Worm (Caenorhabditis elegans) whole organism, L4 larva: ENCODE data around the gene mmab-1.

Experiments
- F10B5.3 ChIP-seq: sonication (generic microtip); optimal IDR thresholded peaks from 2 replicates; lab custom pipeline; 2016; ENCODE audit warnings: mild to moderate bottlenecking, missing genetic modification characterization, missing compliant biosample characterization
- F49E8.2 ChIP-seq: sonication (generic microtip); optimal IDR thresholded peaks from 2 replicates; lab custom pipeline; 2016; ENCODE audit warnings: missing compliant biosample characterization, mild to moderate bottlenecking, missing genetic modification characterization, borderline replicate concordance
- T26A8.4 ChIP-seq: fragments of 200-800 bp; sonication (Bioruptor generic); IDR thresholded peaks from 2 replicates; pipeline ENCODE4 v1.3.6; 2022; ENCODE audit warnings: missing genetic modification characterization, missing compliant biosample characterization
- Y105C5A.15 ChIP-seq: fragments of 200-800 bp; sonication (Bioruptor generic); IDR thresholded peaks from 2 replicates; pipeline ENCODE4 v1.3.6; 2022; ENCODE audit warnings: missing genetic modification characterization, missing compliant biosample characterization
- Y48G9A.11 ChIP-seq: fragments of 200-800 bp; sonication (Bioruptor generic); IDR thresholded peaks from 2 replicates; pipeline ENCODE4 v1.3.6; 2022; ENCODE audit warnings: missing genetic modification reagents, missing genetic modification characterization, missing compliant biosample characterization
- ZK546.5 ChIP-seq, 2 experiments: sonication (generic microtip); optimal IDR thresholded peaks; 2 replicates each; lab custom pipeline; 2017; ENCODE audit warnings: missing biosample characterization in 2 of 2, missing genetic modification characterization in 2 of 2
- aha-1 ChIP-seq: fragments of 150-350 bp; peaks from one replicate; lab custom pipeline; 2014; ENCODE audit warnings: missing biosample characterization, missing genetic modification characterization
- ama-1 ChIP-seq: fragments of 150-350 bp; optimal IDR thresholded peaks from 2 replicates; lab custom pipeline; 2014; ENCODE audit warnings: inconsistent platforms, mixed read lengths
- attf-4 ChIP-seq: sonication (generic microtip); optimal IDR thresholded peaks from 3 replicates; lab custom pipeline; 2017; ENCODE audit warnings: missing biosample characterization, missing genetic modification characterization
- ceh-28 ChIP-seq: fragments of 150-350 bp; optimal IDR thresholded peaks from 2 replicates; lab custom pipeline; 2014; ENCODE audit warnings: missing biosample characterization, missing genetic modification reagents, missing genetic modification characterization
- ceh-32 ChIP-seq: sonication (generic microtip); optimal IDR thresholded peaks from 2 replicates; lab custom pipeline; 2016; ENCODE audit warnings: mild to moderate bottlenecking, missing genetic modification characterization, missing compliant biosample characterization; ENCODE audit not compliant: poor library complexity
- ceh-44 ChIP-seq: fragments of 200-800 bp; sonication (Bioruptor generic); IDR thresholded peaks from 2 replicates; pipeline ENCODE4 v1.3.6; 2022; ENCODE audit warnings: missing genetic modification reagents, missing genetic modification characterization, missing compliant biosample characterization
- ces-1 ChIP-seq: fragments of 150-350 bp; sonication (generic microtip); optimal IDR thresholded peaks from 4 replicates; lab custom pipeline; 2014; ENCODE audit warnings: missing biosample characterization, missing genetic modification reagents, missing genetic modification characterization
- cey-2 ChIP-seq: sonication (generic microtip); optimal IDR thresholded peaks from 3 replicates; lab custom pipeline; 2017; ENCODE audit warnings: missing genetic modification characterization, mild to moderate bottlenecking, missing compliant biosample characterization, antibody characterized with exemption, borderline replicate concordance; ENCODE audit not compliant: insufficient read depth
- ctbp-1 ChIP-seq: fragments of 200-800 bp; sonication (Bioruptor generic); IDR thresholded peaks from 2 replicates; pipeline ENCODE4 v1.3.6; 2022; ENCODE audit warnings: missing genetic modification reagents, missing genetic modification characterization, missing compliant biosample characterization
- daf-16 ChIP-seq, 3 experiments: sonication (generic microtip); optimal IDR thresholded peaks; 2 replicates each; lab custom pipeline; 2016 to 2017; ENCODE audit warnings: missing genetic modification characterization in 3 of 3, missing genetic modification reagents in 3 of 3, mild to moderate bottlenecking in 2 of 3, missing compliant biosample characterization in 2 of 3, missing biosample characterization in 1 of 3, moderate library complexity in 1 of 3
- daf-19 ChIP-seq: fragments of 200-800 bp; sonication (Bioruptor generic); conservative IDR thresholded peaks from 2 replicates; pipeline ENCODE4 v1.3.6; 2022; ENCODE audit warnings: missing genetic modification characterization, missing compliant biosample characterization
- dmd-6 ChIP-seq: fragments of 200-800 bp; sonication (Bioruptor generic); IDR thresholded peaks from 2 replicates; pipeline ENCODE4 v1.3.6; 2022; ENCODE audit warnings: missing genetic modification reagents, missing genetic modification characterization, missing compliant biosample characterization
- dmd-9 ChIP-seq: fragments of 200-800 bp; sonication (Bioruptor generic); IDR thresholded peaks from 2 replicates; pipeline ENCODE4 v1.3.6; 2022; ENCODE audit warnings: missing genetic modification reagents, missing genetic modification characterization, missing compliant biosample characterization
- dpl-1 ChIP-seq: fragments of 150-350 bp; optimal IDR thresholded peaks from 2 replicates; lab custom pipeline; 2014; ENCODE audit warnings: missing biosample characterization, missing genetic modification reagents, missing genetic modification characterization
- dve-1 ChIP-seq: sonication (generic microtip); optimal IDR thresholded peaks from 2 replicates; lab custom pipeline; 2017; ENCODE audit warnings: antibody characterized with exemption, mild to moderate bottlenecking, missing genetic modification characterization, missing compliant biosample characterization; ENCODE audit not compliant: insufficient read depth
- egl-27 ChIP-seq: sonication (generic microtip); optimal IDR thresholded peaks from 3 replicates; lab custom pipeline; 2017; ENCODE audit warnings: missing biosample characterization, missing genetic modification reagents, missing genetic modification characterization
- fkh-10 ChIP-seq: fragments of 150-350 bp; optimal IDR thresholded peaks from 2 replicates; lab custom pipeline; 2014; ENCODE audit warnings: missing biosample characterization, missing genetic modification reagents, missing genetic modification characterization
- hlh-11 ChIP-seq: fragments of 200-800 bp; sonication (Bioruptor generic); optimal IDR thresholded peaks from 2 replicates; lab custom pipeline; 2018; ENCODE audit warnings: mild to moderate bottlenecking, missing genetic modification characterization, missing compliant biosample characterization
- hmg-1.1 ChIP-seq: fragments of 200-800 bp; sonication (Bioruptor generic); IDR thresholded peaks from 2 replicates; pipeline ENCODE4 v1.3.6; 2022; ENCODE audit warnings: missing genetic modification reagents, missing genetic modification characterization, missing compliant biosample characterization
- jun-1 ChIP-seq: fragments of 150-350 bp; optimal IDR thresholded peaks from 2 replicates; lab custom pipeline; 2014; ENCODE audit warnings: missing biosample characterization, missing genetic modification reagents, missing genetic modification characterization
- lin-38 ChIP-seq: fragments of 200-800 bp; sonication (Bioruptor generic); IDR thresholded peaks from 2 replicates; pipeline ENCODE4 v1.3.6; 2022; ENCODE audit warnings: missing genetic modification reagents, missing genetic modification characterization, missing compliant biosample characterization
- lsy-2 ChIP-seq, 2 experiments: fragments of 150-350 bp in 1 of 2; sonication (generic microtip) in 1 of 2; optimal IDR thresholded peaks; 2 replicates each; lab custom pipeline; 2014 to 2017; ENCODE audit warnings: missing biosample characterization in 2 of 2, missing genetic modification characterization in 2 of 2
- madf-5 ChIP-seq, 2 experiments: fragments of 200-800 bp; sonication (Bioruptor generic); IDR thresholded peaks; 2 replicates each; pipeline ENCODE4 v1.3.6; 2022; ENCODE audit warnings: missing compliant biosample characterization in 2 of 2, missing genetic modification characterization in 2 of 2
- madf-9 ChIP-seq: fragments of 200-800 bp; sonication (Bioruptor generic); conservative IDR thresholded peaks from 2 replicates; pipeline ENCODE4 v1.3.6; 2022; ENCODE audit warnings: missing genetic modification reagents, missing genetic modification characterization, missing compliant biosample characterization
- mdt-29 ChIP-seq: fragments of 200-800 bp; sonication (Bioruptor generic); IDR thresholded peaks from 2 replicates; pipeline ENCODE4 v1.3.6; 2022; ENCODE audit warnings: missing genetic modification reagents, missing genetic modification characterization, missing compliant biosample characterization
- mes-2 ChIP-seq: sonication (generic microtip); optimal IDR thresholded peaks from 2 replicates; lab custom pipeline; 2016; ENCODE audit warnings: missing genotype, mild to moderate bottlenecking, missing genetic modification characterization, missing compliant biosample characterization; ENCODE audit not compliant: poor library complexity, severe bottlenecking
- nhr-77 ChIP-seq: fragments of 150-350 bp; optimal IDR thresholded peaks from 2 replicates; lab custom pipeline; 2014; ENCODE audit warnings: missing biosample characterization, missing genetic modification characterization
- pha-4 ChIP-seq, 2 experiments: fragments of 150-350 bp in 1 of 2; fragments of 200-800 bp in 1 of 2; sonication (Bioruptor generic) in 1 of 2; IDR thresholded peaks in 1 of 2; optimal IDR thresholded peaks in 1 of 2; 2 replicates each; pipeline versions ENCODE4 v1.3.6 to Lab custom; 2014 to 2022; ENCODE audit warnings: missing genetic modification characterization in 2 of 2, missing genetic modification reagents in 2 of 2, missing biosample characterization in 1 of 2, missing compliant biosample characterization in 1 of 2
- php-3 ChIP-seq: fragments of 200-800 bp; sonication (Bioruptor generic); IDR thresholded peaks from 2 replicates; pipeline ENCODE4 v1.3.6; 2022; ENCODE audit warnings: missing genetic modification reagents, missing genetic modification characterization, missing compliant biosample characterization
- saeg-2 ChIP-seq: fragments of 200-800 bp; sonication (Bioruptor generic); IDR thresholded peaks from 2 replicates; pipeline ENCODE4 v1.3.6; 2022; ENCODE audit warnings: missing genetic modification reagents, missing genetic modification characterization, missing compliant biosample characterization
- sdz-12 ChIP-seq: fragments of 200-800 bp; sonication (Bioruptor generic); optimal IDR thresholded peaks from 2 replicates; lab custom pipeline; 2018; ENCODE audit warnings: mild to moderate bottlenecking, missing genetic modification characterization, missing compliant biosample characterization
- set-16 ChIP-seq: fragments of 200-800 bp; sonication (Bioruptor generic); IDR thresholded peaks from 2 replicates; pipeline ENCODE4 v1.3.6; 2022; ENCODE audit warnings: missing genetic modification reagents, missing genetic modification characterization, missing compliant biosample characterization
- skn-1 ChIP-seq: fragments of 150-350 bp; optimal IDR thresholded peaks from 2 replicates; lab custom pipeline; 2014; ENCODE audit warnings: missing biosample characterization, missing genetic modification characterization
- unc-130 ChIP-seq: sonication (generic microtip); optimal IDR thresholded peaks from 2 replicates; lab custom pipeline; 2016; ENCODE audit warnings: missing genetic modification reagents, missing genetic modification characterization, missing compliant biosample characterization
- zfp-3 ChIP-seq: fragments of 200-800 bp; sonication (Bioruptor generic); conservative IDR thresholded peaks from 2 replicates; pipeline ENCODE4 v1.3.6; 2022; ENCODE audit warnings: missing genetic modification reagents, missing genetic modification characterization, missing compliant biosample characterization
- ztf-11 ChIP-seq: fragments of 150-350 bp; optimal IDR thresholded peaks from 2 replicates; lab custom pipeline; 2014; ENCODE audit warnings: missing biosample characterization, missing genetic modification characterization

mmab-1 gene

ce11 chrIII:4944213-4944612 is 22.3 kb upstream of the mmab-1 start, which contains the start of gene ntl-9:
TSS of gene ntl-9 (plus strand) at chrIII:4944513.
- TF ChIP-seq ZK546.5 (tag; optimal IDR thresholded peaks at IDR 0.05; lab: Kevin White, UChicago) = no peak
- TF ChIP-seq Y105C5A.15 (GFP tag; lab: Robert Waterston, UW) = no peak
- no peak for TF ChIP-seq ceh-28 (tag; lab: Kevin White, UChicago)

- TF ChIP-seq daf-19 (GFP tag; lab: Robert Waterston, UW) = no peak
- TF ChIP-seq hlh-11 (tag; lab: Kevin White, UChicago) = no peak
- no peak for TF ChIP-seq php-3 (GFP tag; lab: Robert Waterston, UW)
- TF ChIP-seq pha-4 (GFP tag; IDR thresholded peaks at IDR 0.05; lab: Robert Waterston, UW) = no peak
- no peak for TF ChIP-seq pha-4 (tag; optimal IDR thresholded peaks at IDR 0.05; lab: Kevin White, UChicago)
- TF ChIP-seq nhr-77 (tag; lab: Kevin White, UChicago) = no peak
- no peak for TF ChIP-seq sdz-12 (GFP tag; lab: Kevin White, UChicago)
- TF ChIP-seq dve-1 (tag; lab: Kevin White, UChicago) = no peak
- TF ChIP-seq aha-1 (tag; lab: Kevin White, UChicago) = no peak
- no peak for TF ChIP-seq daf-16 (GFP tag; optimal IDR thresholded peaks at IDR 0.05; lab: Kevin White, UChicago)
- no peak for TF ChIP-seq daf-16 (tag; optimal IDR thresholded peaks at IDR 0.05; lab: Kevin White, UChicago)
- no peak for TF ChIP-seq madf-9 (GFP tag; lab: Robert Waterston, UW)
- no peak for TF ChIP-seq jun-1 (tag; lab: Kevin White, UChicago)
- no peak for TF ChIP-seq ama-1
- no peak for TF ChIP-seq dpl-1 (GFP tag; lab: Kevin White, UChicago)
- no peak for TF ChIP-seq dmd-9 (GFP tag; lab: Robert Waterston, UW)
- TF ChIP-seq zfp-3 (GFP tag; lab: Robert Waterston, UW) = no peak
- no peak for TF ChIP-seq Y48G9A.11 (GFP tag; lab: Robert Waterston, UW)
- TF ChIP-seq saeg-2 (GFP tag; lab: Robert Waterston, UW) = no peak
- no peak for TF ChIP-seq madf-5 (GFP tag; IDR thresholded peaks at IDR 0.05; lab: Robert Waterston, UW)
Measured at ce11 chrIII:4939267-4939666, 17.4 kb upstream of the mmab-1 start, which contains the start of gene rpb-2. TSS of gene rpb-2 (plus strand) at chrIII:4939567.

- TF ChIP-seq lin-38 (GFP tag; lab: Robert Waterston, UW) (no peak), aha-1 (tag; lab: Kevin White, UChicago) (peak; percentile 72)
Measured at ce11 chrIII:4937022-4937421, 15.1 kb upstream of the mmab-1 start, which contains the start of gene fsn-1. TSS of gene fsn-1 (plus strand) at chrIII:4937322.

- TF ChIP-seq F10B5.3 (tag; lab: Kevin White, UChicago) (no peak), mdt-29 (GFP tag; lab: Robert Waterston, UW) (no peak), unc-130 (GFP tag; lab: Kevin White, UChicago) (no peak), Y48G9A.11 (GFP tag; lab: Robert Waterston, UW) (peak; percentile 60; the same call in 1 of the 2 replicates), set-16 (GFP tag; lab: Robert Waterston, UW) (no peak), aha-1 (tag; lab: Kevin White, UChicago) (peak; percentile 73), fkh-10 (GFP tag; lab: Kevin White, UChicago) (no peak), dmd-6 (GFP tag; lab: Robert Waterston, UW) (no peak), lsy-2 (tag; optimal IDR thresholded peaks at IDR 0.05; lab: Kevin White, UChicago) (peak in 1 of 2 experiments; percentile 52), ceh-32 (tag; lab: Kevin White, UChicago) (no peak), cey-2 (tag; lab: Kevin White, UChicago) (no peak), attf-4 (tag; lab: Kevin White, UChicago) (no peak), ceh-44 (GFP tag; lab: Robert Waterston, UW) (no peak), hmg-1.1 (GFP tag; lab: Robert Waterston, UW) (no peak), T26A8.4 (GFP tag; lab: Robert Waterston, UW) (no peak), ztf-11 (no peak), zfp-3 (GFP tag; lab: Robert Waterston, UW) (no peak), ctbp-1 (GFP tag; lab: Robert Waterston, UW) (no peak), mes-2 (tag; lab: Kevin White, UChicago) (peak; percentile 59), F49E8.2 (tag; lab: Kevin White, UChicago) (no peak), ces-1 (GFP tag; lab: Kevin White, UChicago) (no peak), skn-1 (no peak), egl-27 (tag; lab: Kevin White, UChicago) (no peak), ZK546.5 (tag; optimal IDR thresholded peaks at IDR 0.05; lab: Kevin White, UChicago) (no peak)
Measured at ce11 chrIII:4934896-4935628, 13.1 kb upstream of the mmab-1 start, which contains the start of gene mrps-18C. TSS of gene mrps-18C (plus strand) at chrIII:4935578.
